Worm (Caenorhabditis elegans): Measurements from ENCODE around the gene ZK380.6.

Gene ZK380.6

DNA sequence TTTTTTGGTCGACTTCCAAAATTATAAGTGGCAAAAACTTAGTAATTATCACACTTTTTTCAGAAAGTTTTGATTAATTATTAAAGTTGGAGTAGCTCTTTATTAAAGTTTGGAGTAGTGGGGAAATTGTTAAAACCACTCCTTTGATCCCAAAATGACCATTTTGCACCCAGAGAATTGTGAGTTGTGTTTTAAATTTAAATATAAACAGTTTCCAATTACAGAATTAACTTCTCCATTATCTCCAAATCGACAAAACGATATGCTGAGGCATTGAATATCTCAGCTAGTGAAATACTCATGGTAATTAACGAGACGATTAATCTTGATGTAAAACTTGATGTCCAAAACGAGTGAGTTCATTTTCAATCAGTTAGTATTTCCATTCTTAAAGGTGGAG lies 26.4 kb upstream of the ZK380.6 start, which contains the start of gene fbxb-58 (continued):
- TF ChIP-seq cebp-1 (GFP tag; IDR thresholded peaks at IDR 0.05), result no peak
- TF ChIP-seq cebp-1 (tag; optimal IDR thresholded peaks at IDR 0.05), result no peak
- TF ChIP-seq dox-1 (GFP tag; IDR thresholded peaks at IDR 0.05), result no peak

DNA sequence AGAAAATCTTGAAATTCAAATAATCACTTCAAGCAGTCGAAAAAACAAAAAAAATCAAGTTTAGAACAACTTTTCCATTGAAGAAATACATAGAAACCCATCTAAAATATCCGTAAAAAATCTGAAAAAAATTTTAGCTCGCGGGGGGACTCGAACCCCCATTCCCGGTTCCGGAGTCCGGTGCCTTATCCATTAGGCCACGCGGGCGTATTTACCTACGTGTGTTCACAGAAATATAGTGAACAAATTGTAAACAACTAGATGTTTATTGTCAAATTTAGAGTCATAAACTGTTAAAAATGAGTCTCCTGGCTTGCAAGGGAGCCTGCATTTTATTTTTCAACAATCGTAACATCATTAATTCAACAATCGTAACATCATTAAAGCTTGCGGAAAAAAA lies 24.5 kb upstream of the ZK380.6 start:
- TF ChIP-seq B0261.1 (tag; optimal IDR thresholded peaks at IDR 0.05) (peak; percentile 40), mcd-1 (GFP tag; IDR thresholded peaks at IDR 0.05) (no peak), him-1 (tag; optimal IDR thresholded peaks at IDR 0.05) (peak; percentile 10), C06A6.2 (GFP tag; conservative IDR thresholded peaks at IDR 0.05) (no peak), ztf-18 (tag; optimal IDR thresholded peaks at IDR 0.05) (no peak), tbp1 (GFP tag; optimal IDR thresholded peaks at IDR 0.05) (peak; percentile 77), rcor-1 (GFP tag; IDR thresholded peaks at IDR 0.05) (no peak), rpc-1 (optimal IDR thresholded peaks at IDR 0.05) (peak; percentile 40), rpc-1 (tag; optimal IDR thresholded peaks at IDR 0.05) (peak; percentile 70), lin-26 (GFP tag; IDR thresholded peaks at IDR 0.05) (peak; percentile 28; the same call in 1 of the 2 replicates)

DNA sequence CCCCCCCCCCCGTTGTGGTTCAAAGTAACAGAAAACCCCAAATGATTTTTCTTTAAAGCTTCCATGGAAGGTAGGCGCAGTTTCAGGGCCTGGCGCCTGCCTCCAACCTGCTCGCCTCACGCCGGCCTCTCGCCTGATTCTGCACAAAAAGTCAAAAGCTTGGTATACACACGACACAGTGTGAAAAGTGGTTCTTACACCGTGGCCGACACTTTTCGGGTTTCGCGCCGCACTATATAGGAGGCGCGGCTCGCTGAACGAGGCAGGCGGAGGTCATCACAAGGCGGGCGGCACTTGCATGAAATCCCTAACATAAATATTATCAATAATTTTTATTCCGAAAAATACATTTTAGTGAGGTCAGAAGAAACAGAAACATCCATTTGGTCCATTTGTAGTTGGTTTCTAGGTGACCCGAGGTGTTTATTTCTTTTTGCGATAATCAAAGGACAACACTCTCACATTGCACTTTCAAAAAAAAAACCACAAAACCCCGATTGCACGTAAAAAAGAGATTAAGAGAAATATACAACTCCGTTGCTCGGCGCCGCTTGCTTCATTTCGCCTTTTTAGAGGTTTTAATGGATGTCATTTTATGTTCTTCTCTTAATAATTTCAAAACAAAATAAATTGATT lies 23.2 kb upstream of the ZK380.6 start, which contains the start of gene ZK380.2:
Gene ZK380.2, plus strand, starts transcription at position 586 of the 636 bp plus-strand sequence.
- TF ChIP-seq snpc-4 (GFP tag; optimal IDR thresholded peaks at IDR 0.05) (no peak), snpc-4 (tag; optimal IDR thresholded peaks at IDR 0.05) (peak in 2 of 4 experiments; percentile 21 to 52), hmg-20 (GFP tag; IDR thresholded peaks at IDR 0.05) (no peak)

DNA sequence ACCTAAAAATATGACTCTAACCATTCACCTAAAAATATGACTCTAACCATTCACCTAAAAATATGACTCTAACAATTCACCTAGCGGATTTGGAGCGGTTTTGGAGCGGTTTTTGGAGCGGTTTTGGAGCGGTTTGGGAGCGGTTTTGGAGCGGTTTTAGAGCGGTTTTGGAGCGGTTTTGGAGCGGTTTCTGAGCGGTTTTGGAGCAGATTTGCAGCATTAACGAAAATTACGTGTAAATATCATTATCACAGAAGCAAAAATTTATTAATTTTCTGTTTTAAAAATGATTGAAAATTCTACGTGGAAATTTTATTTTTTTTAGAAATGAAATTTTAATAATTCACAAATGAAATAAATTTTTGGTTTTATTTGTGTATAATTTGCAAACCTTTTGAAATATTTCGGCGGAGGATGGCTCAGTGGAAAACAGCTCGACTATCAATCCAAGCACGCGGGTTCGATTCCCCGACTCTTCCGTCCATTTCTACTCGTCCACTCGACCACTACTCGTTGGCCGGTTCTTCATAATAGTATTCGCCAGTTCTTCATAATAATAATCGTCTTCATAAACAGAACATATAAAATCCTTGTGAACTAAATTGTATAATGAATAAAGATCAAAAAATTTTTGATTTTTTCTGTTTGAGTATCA lies 10.7 kb upstream of the ZK380.6 start:
- peak; percentile 2 for TF ChIP-seq somi-1 (GFP tag; optimal IDR thresholded peaks at IDR 0.05)
- peak; percentile 75 for TF ChIP-seq rpc-1 (optimal IDR thresholded peaks at IDR 0.05)
- TF ChIP-seq rpc-1 (tag; optimal IDR thresholded peaks at IDR 0.05), result peak; percentile 87
- TF ChIP-seq nfya-2 (GFP tag; IDR thresholded peaks at IDR 0.05), result no peak
- no peak for TF ChIP-seq F22D6.2 (tag; optimal IDR thresholded peaks at IDR 0.05)
- peak; percentile 29 for TF ChIP-seq efl-1 (GFP tag; optimal IDR thresholded peaks at IDR 0.05)
- TF ChIP-seq dox-1 (GFP tag; IDR thresholded peaks at IDR 0.05), result no peak
- peak; percentile 56 for TF ChIP-seq snpc-4 (GFP tag; optimal IDR thresholded peaks at IDR 0.05)
- peak in 1 of 4 experiments; percentile 26 for TF ChIP-seq snpc-4 (tag; optimal IDR thresholded peaks at IDR 0.05)
- no peak for TF ChIP-seq ama-1 (optimal IDR thresholded peaks at IDR 0.05)
- peak in 1 of 2 experiments; percentile 47 for TF ChIP-seq ama-1 (GFP tag; optimal IDR thresholded peaks at IDR 0.05)
- TF ChIP-seq tbp1 (GFP tag; optimal IDR thresholded peaks at IDR 0.05), result peak; percentile 54
- TF ChIP-seq unc-130 (GFP tag; optimal IDR thresholded peaks at IDR 0.05), result no peak
- TF ChIP-seq B0261.1 (tag; optimal IDR thresholded peaks at IDR 0.05), result peak; percentile 46
- peak; percentile 66 for TF ChIP-seq snpc-1.3 (tag; optimal IDR thresholded peaks at IDR 0.05; ENCODE audit: insufficient read depth)
- TF ChIP-seq snpc-3.4 (tag; optimal IDR thresholded peaks at IDR 0.05), result peak; percentile 56
- peak in 1 of 3 experiments; percentile 35 for TF ChIP-seq lin-35 (GFP tag; optimal IDR thresholded peaks at IDR 0.05)
- TF ChIP-seq lsl-1 (GFP tag; optimal IDR thresholded peaks at IDR 0.05), result peak; percentile 18
- TF ChIP-seq him-1 (tag; optimal IDR thresholded peaks at IDR 0.05), result peak; percentile 91
- TF ChIP-seq aptf-2 (GFP tag; conservative IDR thresholded peaks at IDR 0.05), result no peak
- no peak for TF ChIP-seq Y67H2A.10 (GFP tag; conservative IDR thresholded peaks at IDR 0.05)
- no peak for TF ChIP-seq sea-2 (GFP tag; IDR thresholded peaks at IDR 0.05)
- TF ChIP-seq snpc-1.1 (tag; optimal IDR thresholded peaks at IDR 0.05; ENCODE audit: insufficient read depth), result peak; percentile 34
